Fruit fly (Drosophila melanogaster) whole organism, prepupa: ENCODE results near the gene CG1791.

Experiments
- Blimp-1 ChIP-seq: fragments of 200-800 bp; sonication (Bioruptor generic); optimal IDR thresholded peaks from 3 replicates; lab custom pipeline; 2017; ENCODE audit warnings: missing biosample characterization, missing genetic modification characterization, mild to moderate bottlenecking, moderate library complexity, missing genetic modification reagents
- CG10669 ChIP-seq: fragments of 200-800 bp; sonication (Bioruptor generic); optimal IDR thresholded peaks from 3 replicates; lab custom pipeline; 2018; ENCODE audit warnings: missing biosample characterization, mild to moderate bottlenecking, missing genetic modification characterization, moderate library complexity
- CG11762 ChIP-seq: fragments of 200-800 bp; sonication (Bioruptor generic); optimal IDR thresholded peaks from 3 replicates; lab custom pipeline; 2016; ENCODE audit warnings: missing biosample characterization, missing genetic modification characterization; ENCODE audit not compliant: insufficient read depth
- CG11902 ChIP-seq: fragments of 200-800 bp; sonication (Bioruptor generic); optimal IDR thresholded peaks from 3 replicates; lab custom pipeline; 2016; ENCODE audit warnings: missing biosample characterization, missing genetic modification characterization
- CG15336 ChIP-seq: fragments of 200-800 bp; sonication (Bioruptor generic); IDR thresholded peaks from 2 replicates; pipeline ENCODE4 v1.3.6; 2022; ENCODE audit warnings: missing biosample characterization, missing genetic modification characterization
- CG1621 ChIP-seq: fragments of 200-800 bp; sonication (Bioruptor generic); optimal IDR thresholded peaks from 3 replicates; lab custom pipeline; 2018; ENCODE audit warnings: missing biosample characterization, mild to moderate bottlenecking, missing genetic modification characterization
- CG16779 ChIP-seq: fragments of 200-800 bp; sonication (Bioruptor generic); optimal IDR thresholded peaks from 3 replicates; lab custom pipeline; 2017; ENCODE audit warnings: missing biosample characterization, mild to moderate bottlenecking, missing genetic modification characterization
- CG31627 ChIP-seq: fragments of 200-800 bp; sonication (Bioruptor generic); optimal IDR thresholded peaks from 3 replicates; lab custom pipeline; 2016; ENCODE audit warnings: missing biosample characterization, missing genetic modification characterization
- CG32006 ChIP-seq: fragments of 200-800 bp; sonication (Bioruptor generic); optimal IDR thresholded peaks from 3 replicates; lab custom pipeline; 2017; ENCODE audit warnings: missing biosample characterization, mild to moderate bottlenecking, missing genetic modification characterization
- CG34406 ChIP-seq: fragments of 200-800 bp; sonication (Bioruptor generic); optimal IDR thresholded peaks from 3 replicates; lab custom pipeline; 2016; ENCODE audit warnings: missing biosample characterization, missing genetic modification characterization
- CG3919 ChIP-seq: fragments of 200-800 bp; sonication (Bioruptor generic); optimal IDR thresholded peaks from 3 replicates; lab custom pipeline; 2016; ENCODE audit warnings: missing biosample characterization, missing genetic modification characterization
- CG6163 ChIP-seq: fragments of 200-800 bp; sonication (Bioruptor generic); IDR thresholded peaks from 3 replicates; pipeline ENCODE4 v1.3.6; 2022; ENCODE audit warnings: missing biosample characterization, missing genetic modification characterization
- CG6276 ChIP-seq: fragments of 200-800 bp; sonication (Bioruptor generic); optimal IDR thresholded peaks from 2 replicates; lab custom pipeline; 2017; ENCODE audit warnings: missing biosample characterization, mild to moderate bottlenecking, missing genetic modification characterization
- CG6792 ChIP-seq: fragments of 200-800 bp; sonication (Bioruptor generic); optimal IDR thresholded peaks from 3 replicates; lab custom pipeline; 2016; ENCODE audit warnings: missing biosample characterization, missing genetic modification characterization
- CG6808 ChIP-seq: fragments of 200-800 bp; sonication (Bioruptor generic); optimal IDR thresholded peaks from 3 replicates; lab custom pipeline; 2017; ENCODE audit warnings: missing biosample characterization, missing genetic modification characterization, mild to moderate bottlenecking, moderate library complexity, missing genetic modification reagents
- CG6854 ChIP-seq: fragments of 200-800 bp; sonication (Bioruptor generic); optimal IDR thresholded peaks from 2 replicates; lab custom pipeline; 2017; ENCODE audit warnings: missing biosample characterization, mild to moderate bottlenecking, missing genetic modification characterization
- CG7368 ChIP-seq: fragments of 200-800 bp; sonication (Bioruptor generic); optimal IDR thresholded peaks from 3 replicates; lab custom pipeline; 2016; ENCODE audit warnings: missing biosample characterization, missing genetic modification characterization
- CG8119 ChIP-seq: fragments of 200-800 bp; sonication (Bioruptor generic); IDR thresholded peaks from 3 replicates; pipeline ENCODE4 v1.3.6; 2022; ENCODE audit warnings: missing biosample characterization, missing genetic modification characterization
- CG9139 ChIP-seq: fragments of 200-800 bp; sonication (Bioruptor generic); optimal IDR thresholded peaks from 3 replicates; lab custom pipeline; 2017; ENCODE audit warnings: missing biosample characterization, mild to moderate bottlenecking, missing genetic modification characterization
- Eip78C ChIP-seq: fragments of 200-800 bp; sonication (Bioruptor generic); peaks from one replicate; lab custom pipeline; 2016; ENCODE audit warnings: missing biosample characterization, missing genetic modification characterization
- Eip93F ChIP-seq: fragments of 200-800 bp; sonication (Bioruptor generic); optimal IDR thresholded peaks from 2 replicates; lab custom pipeline; 2016; ENCODE audit warnings: missing biosample characterization, mild to moderate bottlenecking, missing genetic modification characterization
- Ets21C ChIP-seq: fragments of 200-800 bp; sonication (Bioruptor generic); optimal IDR thresholded peaks from 3 replicates; lab custom pipeline; 2016; ENCODE audit warnings: missing biosample characterization, missing genetic modification characterization
- Gug ChIP-seq: fragments of 200-800 bp; sonication (Bioruptor generic); IDR thresholded peaks from 2 replicates; pipeline ENCODE4 v1.3.6; 2022; ENCODE audit warnings: missing biosample characterization, missing genetic modification characterization
- Hr38 ChIP-seq: sonication (Bioruptor generic); optimal IDR thresholded peaks from 2 replicates; lab custom pipeline; 2016; ENCODE audit warnings: missing biosample characterization, missing genetic modification characterization
- Hr39 ChIP-seq: fragments of 200-800 bp; sonication (Bioruptor generic); optimal IDR thresholded peaks from 2 replicates; lab custom pipeline; 2016; ENCODE audit warnings: missing biosample characterization, missing genetic modification characterization
- Hr4 ChIP-seq: fragments of 200-800 bp; sonication (Bioruptor generic); optimal IDR thresholded peaks from 3 replicates; lab custom pipeline; 2016; ENCODE audit warnings: missing biosample characterization, missing genetic modification characterization
- Lpt ChIP-seq: fragments of 200-800 bp; sonication (Bioruptor generic); optimal IDR thresholded peaks from 3 replicates; lab custom pipeline; 2016; ENCODE audit warnings: missing biosample characterization, missing genetic modification characterization
- Smox ChIP-seq: fragments of 200-800 bp; sonication (Bioruptor generic); optimal IDR thresholded peaks from 3 replicates; lab custom pipeline; 2016; ENCODE audit warnings: missing biosample characterization, missing genetic modification characterization
- Sox102F ChIP-seq: fragments of 200-800 bp; sonication (Bioruptor generic); optimal IDR thresholded peaks from 2 replicates; lab custom pipeline; 2016; ENCODE audit warnings: missing biosample characterization, mild to moderate bottlenecking, missing genetic modification characterization
- Sox14 ChIP-seq: fragments of 200-800 bp; sonication (Bioruptor generic); optimal IDR thresholded peaks from 3 replicates; lab custom pipeline; 2016; ENCODE audit warnings: missing biosample characterization, missing genetic modification characterization
- Sox15 ChIP-seq: fragments of 200-800 bp; sonication (Bioruptor generic); optimal IDR thresholded peaks from 3 replicates; lab custom pipeline; 2016; ENCODE audit warnings: missing biosample characterization, missing genetic modification characterization
- acj6 ChIP-seq: fragments of 200-800 bp; sonication (Bioruptor generic); optimal IDR thresholded peaks from 3 replicates; lab custom pipeline; 2016; ENCODE audit warnings: missing biosample characterization, missing genetic modification characterization
- eg ChIP-seq: fragments of 200-800 bp; sonication (Bioruptor generic); IDR thresholded peaks from 3 replicates; pipeline ENCODE4 v1.3.6; 2022; ENCODE audit warnings: missing biosample characterization, missing genetic modification characterization
- esn ChIP-seq: fragments of 200-800 bp; sonication (Bioruptor generic); optimal IDR thresholded peaks from 2 replicates; lab custom pipeline; 2016; ENCODE audit warnings: missing biosample characterization, mild to moderate bottlenecking, missing genetic modification characterization, moderate library complexity
- fd59A ChIP-seq: fragments of 200-800 bp; sonication (Bioruptor generic); optimal IDR thresholded peaks from 2 replicates; lab custom pipeline; 2017; ENCODE audit warnings: missing biosample characterization, mild to moderate bottlenecking, missing genetic modification characterization, missing genetic modification reagents
- lz ChIP-seq: fragments of 200-800 bp; sonication (Bioruptor generic); optimal IDR thresholded peaks from 3 replicates; lab custom pipeline; 2016; ENCODE audit warnings: missing biosample characterization, missing genetic modification characterization
- net ChIP-seq: fragments of 200-800 bp; sonication (Bioruptor generic); optimal IDR thresholded peaks from 3 replicates; lab custom pipeline; 2016; ENCODE audit warnings: missing biosample characterization, missing genetic modification characterization
- pdm3 ChIP-seq: fragments of 200-800 bp; sonication (Bioruptor generic); optimal IDR thresholded peaks from 3 replicates; lab custom pipeline; 2016; ENCODE audit warnings: missing biosample characterization, missing genetic modification characterization
- salr ChIP-seq, 2 experiments: fragments of 200-800 bp; sonication (Bioruptor generic); optimal IDR thresholded peaks; 3 replicates each; lab custom pipeline; 2016 to 2018; ENCODE audit warnings: missing biosample characterization in 2 of 2, missing genetic modification characterization in 2 of 2, mild to moderate bottlenecking in 1 of 2
- ss ChIP-seq, 2 experiments: fragments of 200-800 bp; sonication (Bioruptor generic); optimal IDR thresholded peaks; 2 replicates in 1 of 2; 3 replicates in 1 of 2; lab custom pipeline; 2017 to 2018; ENCODE audit warnings: mild to moderate bottlenecking in 2 of 2, missing biosample characterization in 2 of 2, missing genetic modification characterization in 2 of 2, moderate library complexity in 1 of 2
- topi ChIP-seq: fragments of 200-800 bp; sonication (Bioruptor generic); optimal IDR thresholded peaks from 3 replicates; lab custom pipeline; 2016; ENCODE audit warnings: missing biosample characterization, missing genetic modification characterization
- vri ChIP-seq: fragments of 200-800 bp; sonication (Bioruptor generic); optimal IDR thresholded peaks from 3 replicates; lab custom pipeline; 2016; ENCODE audit warnings: missing biosample characterization, mild to moderate bottlenecking, missing genetic modification characterization

CG1791 gene

DNA sequence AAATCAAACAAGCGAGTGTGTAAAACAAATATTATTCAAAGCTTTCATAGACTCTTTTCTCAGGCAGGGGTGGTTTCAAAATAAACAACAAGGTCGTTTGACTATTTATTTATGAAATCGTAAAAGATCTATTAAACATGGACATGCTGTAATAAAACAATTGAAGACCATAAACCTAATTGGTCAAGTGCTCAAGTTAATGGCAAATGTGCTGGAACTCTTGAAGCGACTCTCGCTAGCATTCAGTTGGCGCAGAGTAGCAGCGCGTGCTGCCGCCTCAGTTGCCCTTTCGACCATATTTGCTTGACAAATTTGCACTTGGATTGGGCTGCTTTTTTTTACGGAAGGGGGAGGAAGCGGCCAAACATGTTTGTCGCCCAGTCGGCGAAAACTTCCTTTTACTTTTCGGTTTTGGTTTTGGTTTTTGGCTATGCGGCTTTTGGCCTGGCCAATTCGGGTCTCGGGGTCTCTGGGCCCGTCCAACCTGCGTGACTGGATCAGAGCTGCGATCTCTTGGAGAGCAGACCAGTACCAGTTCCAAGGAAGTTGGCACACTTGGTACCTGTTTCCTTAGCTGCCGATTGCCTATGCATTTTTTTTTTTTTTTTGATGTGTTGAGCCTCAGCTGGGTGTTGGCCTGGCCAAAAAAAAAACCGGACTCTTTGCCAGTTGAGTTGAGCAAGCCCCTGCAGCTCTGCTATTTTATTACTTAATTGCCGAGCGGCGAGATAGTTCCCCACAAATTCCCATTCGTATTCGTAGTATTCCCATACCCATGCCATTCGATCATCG, 28.9 kb upstream of the CG1791 start (continued):
- no peak for TF ChIP-seq esn (GFP tag; lab: Kevin White, UChicago)
- peak; percentile 42 for TF ChIP-seq CG3919 (GFP tag; lab: Kevin White, UChicago)
- TF ChIP-seq CG11902 (GFP tag; lab: Kevin White, UChicago): no peak
- no peak for TF ChIP-seq Hr38 (GFP tag; lab: Kevin White, UChicago)
- no peak for TF ChIP-seq CG9139 (GFP tag; lab: Kevin White, UChicago)

DNA sequence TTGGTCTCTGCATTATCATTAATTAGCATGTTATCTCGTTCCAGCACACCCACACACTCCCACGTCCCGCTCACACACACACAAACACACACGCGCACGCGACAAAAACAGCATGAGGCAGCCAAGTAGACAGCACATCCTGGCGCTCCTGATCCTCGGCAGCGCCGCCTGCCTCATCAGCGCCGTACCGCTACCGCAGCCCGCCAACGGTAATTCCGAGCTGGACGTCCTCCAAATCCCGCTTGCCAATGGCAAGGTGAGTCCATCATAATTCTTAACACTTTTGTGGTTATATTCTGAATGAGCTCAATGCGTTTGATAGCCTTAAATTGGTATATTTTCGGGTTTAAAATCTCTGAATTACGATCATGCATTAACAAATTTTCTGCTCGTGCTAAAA, 28.3 kb upstream of the CG1791 start:
- no peak for TF ChIP-seq Eip93F (GFP tag; lab: Kevin White, UChicago)
- TF ChIP-seq Sox14 (GFP tag; lab: Kevin White, UChicago): no peak

DNA sequence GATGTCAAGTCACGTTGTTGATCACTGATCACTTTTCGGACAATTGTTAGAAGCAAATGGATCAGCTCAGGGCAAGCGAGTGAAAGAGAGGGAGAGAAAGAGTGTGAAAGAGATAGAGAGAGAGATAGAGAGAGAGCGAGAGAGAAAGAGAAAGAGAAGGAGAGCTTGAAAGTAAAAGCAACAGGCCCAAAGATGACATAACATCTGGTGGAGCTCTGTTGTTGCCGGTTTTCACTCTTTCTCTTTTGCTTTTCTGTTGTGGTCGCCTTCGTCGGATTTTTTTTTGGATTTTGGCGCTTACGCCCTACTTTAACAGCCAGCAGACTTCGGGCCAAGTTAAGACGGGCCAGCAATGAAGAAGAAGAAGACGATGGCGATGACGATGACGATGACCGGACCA, 26.3 kb upstream of the CG1791 start:
- TF ChIP-seq Blimp-1 (GFP tag; lab: Kevin White, UChicago) (peak; percentile 88), vri (GFP tag; lab: Kevin White, UChicago) (peak; percentile 79), Sox15 (no peak), eg (GFP tag; lab: Robert Waterston, UW) (0 out of 3 replicates have a peak, but pooled peaks have one; percentile 12), CG34406 (GFP tag; lab: Kevin White, UChicago) (no peak), Eip78C (GFP tag; lab: Kevin White, UChicago) (peak; percentile 8)
- TF ChIP-seq, all 60 proteins: peak for 4

DNA sequence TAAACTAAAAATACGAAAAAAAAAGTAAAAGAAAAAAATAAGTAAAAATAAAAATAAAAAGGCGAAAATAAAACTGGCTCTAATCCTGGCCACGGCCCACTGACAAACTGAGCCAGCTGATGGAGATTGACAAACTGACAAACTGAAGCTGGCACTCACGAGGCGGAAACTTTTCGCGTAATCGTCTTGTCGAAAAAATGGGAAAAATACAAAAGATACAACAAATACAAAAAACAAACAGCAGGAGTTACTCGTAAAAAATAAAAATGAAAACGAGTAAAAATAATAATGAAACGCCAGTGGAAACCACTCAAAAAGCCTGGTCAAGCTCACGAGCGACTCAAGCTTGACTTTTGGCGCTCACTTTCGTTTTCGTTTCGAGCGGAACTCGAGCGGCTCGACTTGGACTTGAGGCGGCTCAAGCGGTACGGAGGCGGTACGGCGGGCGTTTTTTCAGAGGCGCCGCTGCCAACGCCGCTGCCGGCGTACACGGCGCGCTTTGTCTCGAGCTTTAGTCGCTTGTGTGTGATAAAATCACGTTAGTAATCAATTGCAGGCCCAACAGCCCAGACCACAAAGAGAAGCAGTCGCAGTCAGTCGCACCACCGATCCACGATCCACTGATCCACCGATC, 24.6 kb upstream of the CG1791 start, which contains the start of gene CG32694:
CG32694 (plus strand) TSS at position 537 of the 634 bp plus-strand sequence.
- TF ChIP-seq CG16779 (tag; lab: Kevin White, UChicago) (peak; percentile 13), CG15336 (GFP tag; lab: Robert Waterston, UW) (peak; percentile 39; the same call in 1 of the 2 replicates), CG6792 (GFP tag; lab: Kevin White, UChicago) (no peak), Blimp-1 (GFP tag; lab: Kevin White, UChicago) (peak; percentile 79), Hr38 (GFP tag; lab: Kevin White, UChicago) (no peak), Gug (GFP tag; lab: Robert Waterston, UW) (no peak), salr (GFP tag; optimal IDR thresholded peaks at IDR 0.05; lab: Kevin White, UChicago) (no peak), pdm3 (GFP tag; lab: Kevin White, UChicago) (no peak), acj6 (GFP tag; lab: Kevin White, UChicago) (no peak), lz (GFP tag; lab: Kevin White, UChicago) (no peak), CG10669 (GFP tag; lab: Kevin White, UChicago) (no peak), CG1621 (tag; lab: Kevin White, UChicago) (no peak), ss (GFP tag; optimal IDR thresholded peaks at IDR 0.05; lab: Kevin White, UChicago) (peak in 1 of 2 experiments; percentile 73), net (GFP tag; lab: Kevin White, UChicago) (no peak), Smox (GFP tag; lab: Kevin White, UChicago) (no peak), Ets21C (no peak), CG11762 (GFP tag; lab: Kevin White, UChicago) (no peak), CG6808 (GFP tag; lab: Kevin White, UChicago) (peak; percentile 0), Sox102F (GFP tag; lab: Kevin White, UChicago) (no peak), CG7368 (GFP tag; lab: Kevin White, UChicago) (no peak), CG32006 (GFP tag; lab: Kevin White, UChicago) (no peak), Hr39 (GFP tag; lab: Kevin White, UChicago) (no peak), fd59A (GFP tag; lab: Kevin White, UChicago) (no peak), Hr4 (GFP tag; lab: Kevin White, UChicago) (no peak), Eip93F (GFP tag; lab: Kevin White, UChicago) (no peak), CG6163 (no peak), CG6854 (no peak), topi (GFP tag; lab: Kevin White, UChicago) (no peak), CG9139 (GFP tag; lab: Kevin White, UChicago) (peak; percentile 20), Eip78C (GFP tag; lab: Kevin White, UChicago) (peak; percentile 72), Lpt (GFP tag; lab: Kevin White, UChicago) (no peak), Sox14 (GFP tag; lab: Kevin White, UChicago) (no peak), CG31627 (GFP tag; lab: Kevin White, UChicago) (no peak), CG8119 (GFP tag; lab: Robert Waterston, UW) (peak; percentile 46; the same call in 1 of the 3 replicates), CG6276 (GFP tag; lab: Kevin White, UChicago) (peak; percentile 52), CG34406 (GFP tag; lab: Kevin White, UChicago) (no peak)
